Worm (Caenorhabditis elegans) whole organism, L4/young adult: Measurements from ENCODE around the gene F35C11.5.

ENCODE experiments used
- W03F9.2 ChIP-seq: fragments of 150-350 bp; optimal IDR thresholded peaks from 2 replicates; lab custom pipeline; 2014; ENCODE audit warnings: missing biosample characterization, missing genetic modification characterization
- dao-5 ChIP-seq: sonication (generic microtip); optimal IDR thresholded peaks from 2 replicates; lab custom pipeline; 2016; ENCODE audit warnings: missing genotype, missing genetic modification characterization, moderate library complexity, missing compliant biosample characterization
- him-1 ChIP-seq: sonication (generic microtip); optimal IDR thresholded peaks from 2 replicates; lab custom pipeline; 2016; ENCODE audit warnings: missing genotype, missing genetic modification reagents, missing genetic modification characterization, missing compliant biosample characterization

DNA sequence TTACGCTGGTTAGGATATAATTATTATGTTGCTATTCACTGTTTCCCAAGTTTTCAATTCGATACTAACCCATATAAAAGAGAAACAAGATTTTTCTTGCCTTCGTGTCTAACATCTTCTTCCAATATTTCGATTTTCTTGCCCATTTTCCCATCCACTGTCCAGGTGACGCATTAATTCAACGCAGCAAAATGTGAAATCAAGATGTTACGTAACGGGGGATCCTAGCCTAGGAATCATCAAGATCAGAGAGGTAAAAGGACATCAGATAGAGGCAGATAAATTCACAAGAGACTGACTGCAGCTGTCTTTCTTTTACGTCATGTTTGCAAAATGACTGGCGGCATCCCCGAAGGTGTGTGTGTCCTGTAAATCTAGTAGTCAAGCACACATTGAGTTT, 28.9 kb upstream of the F35C11.5 start:
- TF ChIP-seq dao-5 (tag; lab: Kevin White, UChicago) (no peak), W03F9.2 (no peak), him-1 (tag; lab: Kevin White, UChicago) (no peak)
